Fruit fly (Drosophila melanogaster): Measurements from ENCODE around the gene CG17475.

CG17475 gene

dm6 chr3R:17122796-17123504 lies 7.3 kb downstream of the CG17475 start (continued):
- TF ChIP-seq CG10669 (GFP tag; optimal IDR thresholded peaks at IDR 0.05) = no peak
- TF ChIP-seq OdsH (GFP tag; optimal IDR thresholded peaks at IDR 0.05) = peak; percentile 33
- peak; percentile 2 for TF ChIP-seq cyc (GFP tag; optimal IDR thresholded peaks at IDR 0.05)
- no peak for TF ChIP-seq dsx (GFP tag; optimal IDR thresholded peaks at IDR 0.05; ENCODE audit: poor library complexity, severe bottlenecking)
- TF ChIP-seq CG11762 (GFP tag; optimal IDR thresholded peaks at IDR 0.05; ENCODE audit: insufficient read depth) = no peak
- TF ChIP-seq Smox (GFP tag; optimal IDR thresholded peaks at IDR 0.05) = peak; percentile 56
- no peak for TF ChIP-seq spab (GFP tag; optimal IDR thresholded peaks at IDR 0.05)
- no peak for TF ChIP-seq CG6854 (GFP tag; optimal IDR thresholded peaks at IDR 0.05)
- peak; percentile 13; the same call in 1 of the 2 replicates for TF ChIP-seq CG11294 (GFP tag; IDR thresholded peaks at IDR 0.05)
- no peak for TF ChIP-seq Eip93F (GFP tag; optimal IDR thresholded peaks at IDR 0.05)
- TF ChIP-seq CG31627 (GFP tag; optimal IDR thresholded peaks at IDR 0.05) = peak; percentile 22
- TF ChIP-seq CG8632 (GFP tag; optimal IDR thresholded peaks at IDR 0.05) = peak; percentile 25
- TF ChIP-seq CG32006 (GFP tag; optimal IDR thresholded peaks at IDR 0.05) = peak; percentile 57

- TF ChIP-seq fkh (GFP tag; optimal IDR thresholded peaks at IDR 0.05) = peak; percentile 26
- no peak for TF ChIP-seq OdsH (GFP tag; optimal IDR thresholded peaks at IDR 0.05)
Observed at dm6 chr3R:17121277-17121676, 8.9 kb downstream of the CG17475 start, which contains the start of gene CG42779. Gene CG42779, plus strand, starts transcription at chr3R:17121577.

DNA sequence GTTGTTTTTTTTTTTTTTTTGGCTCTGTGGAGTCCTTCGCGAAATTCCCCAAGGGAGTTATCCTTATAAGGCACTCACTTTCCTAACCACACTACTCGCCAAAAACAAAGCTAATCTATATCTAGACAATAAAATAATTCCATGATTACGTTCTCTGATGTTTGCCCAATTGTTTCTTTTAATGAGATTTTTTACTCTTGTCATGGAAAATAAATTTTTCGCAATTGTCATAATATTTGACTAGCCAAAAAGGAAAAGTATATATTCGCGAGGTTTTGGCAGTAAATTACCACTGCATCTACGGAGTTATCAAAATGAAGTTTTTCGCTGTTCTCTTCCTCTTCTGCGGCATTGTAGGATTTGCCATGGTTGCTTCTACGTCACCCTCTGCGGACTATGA lies 10.1 kb downstream of the CG17475 start, which contains the start of gene CG34278:
TSS of gene CG34278 (plus strand) at position 301 of the 400 bp plus-strand sequence.
- TF ChIP-seq spab (GFP tag; optimal IDR thresholded peaks at IDR 0.05) = no peak
- no peak for TF ChIP-seq CG32006 (GFP tag; optimal IDR thresholded peaks at IDR 0.05)
- no peak for TF ChIP-seq CG6163 (GFP tag; IDR thresholded peaks at IDR 0.05)
- TF ChIP-seq Smox (GFP tag; optimal IDR thresholded peaks at IDR 0.05) = no peak
- no peak for TF ChIP-seq pdm3 (GFP tag; optimal IDR thresholded peaks at IDR 0.05)
- no peak for TF ChIP-seq fd85E (GFP tag; optimal IDR thresholded peaks at IDR 0.05)
- TF ChIP-seq CG10669 (GFP tag; optimal IDR thresholded peaks at IDR 0.05) = no peak
- no peak for TF ChIP-seq CG3919 (GFP tag; optimal IDR thresholded peaks at IDR 0.05)
- TF ChIP-seq achi (GFP tag; optimal IDR thresholded peaks at IDR 0.05) = no peak
- no peak for TF ChIP-seq Eip78C (GFP tag)

DNA sequence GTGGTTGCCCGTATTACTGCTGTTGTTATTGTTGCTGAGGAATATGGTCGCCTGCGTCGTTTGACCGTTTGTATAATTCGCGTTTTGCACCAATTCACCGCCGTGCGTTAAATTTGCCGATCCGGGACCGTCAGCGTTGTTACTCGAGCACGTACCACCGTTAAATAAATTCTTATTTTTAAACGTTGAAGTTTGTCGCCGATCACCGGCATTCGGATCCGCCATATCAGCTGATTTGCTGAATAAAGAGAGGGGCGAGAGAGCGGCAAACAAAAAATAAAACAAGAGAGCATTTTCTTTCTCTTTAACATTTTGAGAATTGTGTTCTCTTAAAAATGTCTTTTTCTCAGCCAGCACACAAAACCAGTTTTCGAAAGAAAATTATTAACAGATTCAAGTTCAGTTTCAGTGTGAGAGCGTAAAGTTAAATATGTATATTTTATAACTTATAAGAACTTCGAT lies 11.3 kb downstream of the CG17475 start:
- TF ChIP-seq CG6808 (GFP tag; optimal IDR thresholded peaks at IDR 0.05) (peak; percentile 8), CG8632 (GFP tag; optimal IDR thresholded peaks at IDR 0.05) (peak; percentile 8), CG6854 (GFP tag; optimal IDR thresholded peaks at IDR 0.05) (peak; percentile 81), ss (GFP tag; optimal IDR thresholded peaks at IDR 0.05) (peak in 1 of 2 experiments; percentile 51), svp (GFP tag) (no peak), OdsH (GFP tag; optimal IDR thresholded peaks at IDR 0.05) (no peak), CG6276 (GFP tag; optimal IDR thresholded peaks at IDR 0.05) (peak; percentile 52), Sox102F (GFP tag; optimal IDR thresholded peaks at IDR 0.05) (peak; percentile 68), Eip78C (GFP tag) (peak; percentile 51), vri (GFP tag; optimal IDR thresholded peaks at IDR 0.05) (no peak), eg (GFP tag; IDR thresholded peaks at IDR 0.05) (peak; percentile 7; the same call in 1 of the 3 replicates), CG1621 (tag; optimal IDR thresholded peaks at IDR 0.05) (peak; percentile 43), Hr38 (GFP tag; optimal IDR thresholded peaks at IDR 0.05) (no peak), CG15336 (GFP tag; IDR thresholded peaks at IDR 0.05) (peak; percentile 30; the same call in 1 of the 2 replicates), CG16779 (tag; optimal IDR thresholded peaks at IDR 0.05) (peak; percentile 17)
